Worm (Caenorhabditis elegans) whole organism, mixed stage, embryonic: ENCODE data around the gene hpx-2.
"Not testable (repeated sequence)": the region's sequence is repeated elsewhere in the genome, so short reads cannot be mapped to it uniquely, and the experiment has no call there.

ENCODE experiments used
- mep-1 ChIP-seq: fragments of 150-350 bp; optimal IDR thresholded peaks from 2 replicates; lab custom pipeline; 2017; ENCODE audit warnings: missing biosample characterization, missing genetic modification reagents, missing genetic modification characterization, inconsistent platforms
- nhr-237 ChIP-seq: fragments of 150-350 bp; optimal IDR thresholded peaks from 2 replicates; lab custom pipeline; 2014; ENCODE audit warnings: missing biosample characterization, missing genetic modification characterization
- pha-4 ChIP-seq: fragments of 150-350 bp; optimal IDR thresholded peaks from 2 replicates; lab custom pipeline; 2018; ENCODE audit warnings: missing biosample characterization, missing genetic modification reagents, missing genetic modification characterization
- ztf-11 ChIP-seq: fragments of 150-350 bp; optimal IDR thresholded peaks from 2 replicates; lab custom pipeline; 2014; ENCODE audit warnings: missing biosample characterization, missing genetic modification characterization

ce11 chrV:13868886-13869285 is 18.6 kb downstream of the hpx-2 start:
- not testable (repeated sequence) for TF ChIP-seq pha-4 (tag; lab: Kevin White, UChicago); nhr-237; ztf-11 (tag; lab: Kevin White, UChicago); mep-1 (tag; lab: Kevin White, UChicago)
